Worm (Caenorhabditis elegans): ENCODE measurements around the gene K10C2.14.

DNA sequence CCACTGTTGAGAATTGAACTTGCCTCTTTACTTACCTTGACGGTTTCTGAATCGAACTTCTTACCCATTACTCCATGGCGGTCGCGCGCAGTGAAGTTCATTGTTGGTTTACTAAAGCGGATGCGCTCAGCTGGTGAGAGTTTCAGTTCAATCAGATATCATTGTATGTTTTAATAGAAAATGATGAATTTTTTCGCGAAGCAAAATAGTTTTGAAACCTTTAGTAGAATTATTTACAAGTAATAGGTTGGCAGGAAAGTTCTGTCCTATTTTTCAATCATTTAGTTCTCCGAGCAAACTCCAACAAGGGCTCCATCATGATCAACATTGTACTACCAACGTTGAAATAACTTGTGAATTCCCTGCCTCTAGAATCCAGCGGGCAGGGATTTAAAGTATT lies 27.1 kb upstream of the K10C2.14 start, which contains the start of gene C15B12.3:
- TF ChIP-seq skn-1 (tag; optimal IDR thresholded peaks at IDR 0.05) (no peak), ztf-4 (tag; optimal IDR thresholded peaks at IDR 0.05) (no peak), lsy-2 (tag; optimal IDR thresholded peaks at IDR 0.05) (no peak), nhr-76 (tag; optimal IDR thresholded peaks at IDR 0.05) (no peak), aly-2 (tag; optimal IDR thresholded peaks at IDR 0.05) (no peak), ceh-90 (tag; optimal IDR thresholded peaks at IDR 0.05) (no peak)
